Worm (Caenorhabditis elegans): ENCODE results near the gene R160.14.
"Not testable (repeated sequence)": the region's sequence is repeated elsewhere in the genome, so short reads cannot be mapped to it uniquely, and the experiment has no call there.

R160.14 gene

ce11 chrX:4357467-4357866 is 14.4 kb downstream of the R160.14 start, which contains the start of gene F14H12.6:
Gene F14H12.6 (minus strand): TSS chrX:4357567.
- TF ChIP-seq med-1 (GFP tag; optimal IDR thresholded peaks at IDR 0.05; ENCODE audit: insufficient read depth) (no peak), flt-1 (GFP tag; IDR thresholded peaks at IDR 0.05) (no peak), tab-1 (GFP tag; IDR thresholded peaks at IDR 0.05) (no peak), ref-1 (GFP tag; conservative IDR thresholded peaks at IDR 0.05) (no peak), ztf-29 (GFP tag; IDR thresholded peaks at IDR 0.05) (no peak), T22C8.4 (GFP tag; IDR thresholded peaks at IDR 0.05) (no peak), ztf-23 (GFP tag; IDR thresholded peaks at IDR 0.05) (no peak), klf-2 (GFP tag; conservative IDR thresholded peaks at IDR 0.05) (no peak), cog-1 (tag; optimal IDR thresholded peaks at IDR 0.05) (no peak)

DNA sequence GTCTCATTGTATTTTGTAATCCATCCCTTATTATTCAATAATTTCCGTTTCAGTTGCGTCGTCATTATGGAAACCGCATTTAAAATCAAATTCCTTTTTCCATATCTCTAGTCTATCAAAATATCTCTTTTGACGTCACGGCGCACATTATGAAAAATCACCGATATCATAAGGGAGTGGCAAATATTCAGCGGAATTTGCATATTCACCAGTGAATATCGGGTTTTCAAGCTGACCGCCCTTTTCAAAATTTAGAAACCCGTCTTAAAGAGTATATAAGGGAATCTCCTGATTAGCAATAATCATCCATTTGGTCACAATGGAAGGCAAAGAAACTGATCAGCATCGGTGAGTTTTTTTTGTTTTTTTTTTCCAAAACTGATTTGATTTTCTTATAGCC is 18.6 kb downstream of the R160.14 start, which contains the start of gene col-165:
Gene col-165 (plus strand): TSS at position 301 of the 400 bp plus-strand sequence.
- TF ChIP-seq tab-1 (GFP tag; IDR thresholded peaks at IDR 0.05) (no peak), cog-1 (tag; optimal IDR thresholded peaks at IDR 0.05) (no peak), T22C8.4 (GFP tag; IDR thresholded peaks at IDR 0.05) (no peak), med-1 (GFP tag; optimal IDR thresholded peaks at IDR 0.05; ENCODE audit: insufficient read depth) (no peak), ref-1 (GFP tag; conservative IDR thresholded peaks at IDR 0.05) (no peak), klf-2 (GFP tag; conservative IDR thresholded peaks at IDR 0.05) (no peak), ztf-29 (GFP tag; IDR thresholded peaks at IDR 0.05) (no peak), ztf-23 (GFP tag; IDR thresholded peaks at IDR 0.05) (no peak), flt-1 (GFP tag; IDR thresholded peaks at IDR 0.05) (no peak)

DNA sequence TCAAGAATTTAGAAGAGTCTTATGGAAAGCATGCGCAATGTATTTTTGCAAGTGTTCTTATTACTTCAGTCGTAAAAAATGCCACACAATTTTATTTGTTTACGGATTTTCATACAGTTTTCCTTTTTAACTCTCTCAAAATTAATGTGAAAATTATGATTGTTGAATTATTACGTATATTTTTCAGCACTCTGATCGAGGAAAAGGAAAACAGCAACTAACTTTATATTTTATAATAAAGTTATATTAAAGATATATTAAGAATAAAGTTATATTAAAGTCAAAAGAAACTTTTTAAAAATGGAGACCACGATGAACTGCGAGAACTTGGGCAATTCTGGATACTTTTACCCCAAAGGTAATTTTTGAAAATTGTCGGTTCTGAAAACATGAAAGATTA is 21.7 kb downstream of the R160.14 start, which contains the start of gene F14H12.2:
Gene F14H12.2 (plus strand): TSS at position 301 of the 400 bp plus-strand sequence.
- TF ChIP-seq flt-1 (GFP tag; IDR thresholded peaks at IDR 0.05) (no peak), klf-2 (GFP tag; conservative IDR thresholded peaks at IDR 0.05) (no peak), cog-1 (tag; optimal IDR thresholded peaks at IDR 0.05) (no peak), ref-1 (GFP tag; conservative IDR thresholded peaks at IDR 0.05) (no peak), ztf-29 (GFP tag; IDR thresholded peaks at IDR 0.05) (no peak), ztf-23 (GFP tag; IDR thresholded peaks at IDR 0.05) (no peak), T22C8.4 (GFP tag; IDR thresholded peaks at IDR 0.05) (no peak), tab-1 (GFP tag; IDR thresholded peaks at IDR 0.05) (no peak), med-1 (GFP tag; optimal IDR thresholded peaks at IDR 0.05; ENCODE audit: insufficient read depth) (no peak)

- no peak for TF ChIP-seq klf-2 (GFP tag; conservative IDR thresholded peaks at IDR 0.05)
- no peak for TF ChIP-seq cog-1 (tag; optimal IDR thresholded peaks at IDR 0.05)
- TF ChIP-seq ztf-23 (GFP tag; IDR thresholded peaks at IDR 0.05): no peak
- no peak for TF ChIP-seq ztf-29 (GFP tag; IDR thresholded peaks at IDR 0.05)
- TF ChIP-seq T22C8.4 (GFP tag; IDR thresholded peaks at IDR 0.05): no peak
- TF ChIP-seq ref-1 (GFP tag; conservative IDR thresholded peaks at IDR 0.05): no peak
- TF ChIP-seq flt-1 (GFP tag; IDR thresholded peaks at IDR 0.05): no peak
- no peak for TF ChIP-seq med-1 (GFP tag; optimal IDR thresholded peaks at IDR 0.05; ENCODE audit: insufficient read depth)
- TF ChIP-seq tab-1 (GFP tag; IDR thresholded peaks at IDR 0.05): no peak
Observed at ce11 chrX:4343915-4344314, 28.0 kb downstream of the R160.14 start, which contains the start of gene F14H12.3. Gene F14H12.3 (plus strand): TSS chrX:4344215.

- TF ChIP-seq ztf-29 (GFP tag; IDR thresholded peaks at IDR 0.05): no peak
Observed at ce11 chrX:4342730-4343129, 29.2 kb downstream of the R160.14 start.

DNA sequence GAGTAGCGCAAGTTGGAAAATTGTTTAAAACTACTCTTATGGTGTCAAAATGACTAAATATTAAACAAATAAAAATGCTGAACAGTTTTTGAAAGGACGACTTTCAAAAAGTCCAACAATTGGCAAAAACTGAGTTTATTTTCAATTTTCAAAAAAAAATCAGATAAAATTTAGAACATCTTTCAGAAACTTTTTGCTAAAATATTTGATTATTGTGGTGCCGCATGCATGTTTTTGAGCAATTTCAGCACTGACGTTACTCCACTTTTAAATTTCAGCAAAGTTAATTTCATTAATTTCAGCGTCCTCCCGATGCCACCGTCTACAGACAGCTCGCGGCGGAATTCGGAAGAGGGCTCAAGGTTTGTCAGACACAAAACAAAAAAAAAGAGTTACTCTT is 32.6 kb downstream of the R160.14 start, which contains the start of gene cst-1:
Gene cst-1 (plus strand): TSS at position 301 of the 400 bp plus-strand sequence.
- TF ChIP-seq tab-1 (GFP tag; IDR thresholded peaks at IDR 0.05); flt-1 (GFP tag; IDR thresholded peaks at IDR 0.05); klf-2 (GFP tag; conservative IDR thresholded peaks at IDR 0.05): not testable (repeated sequence)

DNA sequence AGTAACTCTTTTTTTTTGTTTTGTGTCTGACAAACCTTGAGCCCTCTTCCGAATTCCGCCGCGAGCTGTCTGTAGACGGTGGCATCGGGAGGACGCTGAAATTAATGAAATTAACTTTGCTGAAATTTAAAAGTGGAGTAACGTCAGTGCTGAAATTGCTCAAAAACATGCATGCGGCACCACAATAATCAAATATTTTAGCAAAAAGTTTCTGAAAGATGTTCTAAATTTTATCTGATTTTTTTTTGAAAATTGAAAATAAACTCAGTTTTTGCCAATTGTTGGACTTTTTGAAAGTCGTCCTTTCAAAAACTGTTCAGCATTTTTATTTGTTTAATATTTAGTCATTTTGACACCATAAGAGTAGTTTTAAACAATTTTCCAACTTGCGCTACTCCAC is 35.9 kb downstream of the R160.14 start, which contains the start of gene cst-2:
Gene cst-2 (minus strand): TSS at position 101 of the 400 bp plus-strand sequence.
- TF ChIP-seq tab-1, ztf-29, flt-1 (GFP tag; IDR thresholded peaks at IDR 0.05): not testable (repeated sequence)

- not testable (repeated sequence) for TF ChIP-seq ztf-29 (GFP tag; IDR thresholded peaks at IDR 0.05); ztf-23 (GFP tag; IDR thresholded peaks at IDR 0.05); cog-1 (tag; optimal IDR thresholded peaks at IDR 0.05)
Observed at ce11 chrX:4332305-4332704, 39.6 kb downstream of the R160.14 start, which contains the start of gene C24A8.6. Gene C24A8.6 (minus strand): TSS chrX:4332405.

DNA sequence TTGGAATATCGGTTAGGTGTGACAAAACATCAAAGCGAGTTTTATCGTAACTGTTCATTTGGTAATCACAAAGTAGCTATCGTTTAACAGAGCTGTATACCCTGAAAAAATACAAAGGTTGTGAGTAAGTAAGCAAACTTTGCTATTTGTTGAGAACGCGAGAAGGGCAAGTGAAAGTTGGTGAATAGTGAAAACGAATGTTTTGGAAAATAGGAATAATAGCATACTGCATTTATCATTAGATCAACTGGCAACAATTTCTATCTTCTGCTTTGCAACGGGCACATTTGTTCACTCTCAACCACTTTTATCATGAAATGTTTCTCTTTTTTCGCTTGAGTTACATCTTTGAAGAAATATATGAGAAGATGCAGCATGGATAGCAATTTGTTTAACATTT is 43.1 kb downstream of the R160.14 start, which contains the start of gene C24A8.5:
Gene C24A8.5 (minus strand): TSS at position 101 of the 400 bp plus-strand sequence.
- TF ChIP-seq T22C8.4 (GFP tag; IDR thresholded peaks at IDR 0.05): no peak
- TF ChIP-seq tab-1 (GFP tag; IDR thresholded peaks at IDR 0.05): no peak
- no peak for TF ChIP-seq ref-1 (GFP tag; conservative IDR thresholded peaks at IDR 0.05)
- TF ChIP-seq cog-1 (tag; optimal IDR thresholded peaks at IDR 0.05): no peak
- no peak for TF ChIP-seq med-1 (GFP tag; optimal IDR thresholded peaks at IDR 0.05; ENCODE audit: insufficient read depth)
- TF ChIP-seq klf-2 (GFP tag; conservative IDR thresholded peaks at IDR 0.05): no peak
- TF ChIP-seq flt-1 (GFP tag; IDR thresholded peaks at IDR 0.05): no peak
- TF ChIP-seq ztf-29 (GFP tag; IDR thresholded peaks at IDR 0.05): no peak
- TF ChIP-seq ztf-23 (GFP tag; IDR thresholded peaks at IDR 0.05): no peak

- TF ChIP-seq cog-1 (tag; optimal IDR thresholded peaks at IDR 0.05) (no peak), klf-2 (GFP tag; conservative IDR thresholded peaks at IDR 0.05) (no peak), ztf-23 (GFP tag; IDR thresholded peaks at IDR 0.05) (no peak), med-1 (GFP tag; optimal IDR thresholded peaks at IDR 0.05; ENCODE audit: insufficient read depth) (no peak), ztf-29 (GFP tag; IDR thresholded peaks at IDR 0.05) (no peak), ref-1 (GFP tag; conservative IDR thresholded peaks at IDR 0.05) (no peak), T22C8.4 (GFP tag; IDR thresholded peaks at IDR 0.05) (no peak), flt-1 (GFP tag; IDR thresholded peaks at IDR 0.05) (no peak), tab-1 (GFP tag; IDR thresholded peaks at IDR 0.05) (no peak)
Observed at ce11 chrX:4322847-4323455, 48.9 kb downstream of the R160.14 start.

All from whole organism, midembryonic.